Fruit fly (Drosophila melanogaster): Measurements from ENCODE around the gene CG33252.
A peak's percentile ranks its signal among the peaks of the same experiment; 100 is the strongest.

The CG33252 gene

dm6 chrX:16944049-16944532, 47.1 kb upstream of the CG33252 start (continued):
- TF ChIP-seq Nf-YB (GFP tag; optimal IDR thresholded peaks at IDR 0.05) (peak; percentile 55), CG3995 (GFP tag; optimal IDR thresholded peaks at IDR 0.05) (no peak), pb (GFP tag; optimal IDR thresholded peaks at IDR 0.05) (no peak), CG4854 (GFP tag; optimal IDR thresholded peaks at IDR 0.05) (no peak), Usf (GFP tag; optimal IDR thresholded peaks at IDR 0.05) (peak; percentile 9), CG2116 (GFP tag; optimal IDR thresholded peaks at IDR 0.05) (no peak), tgo (GFP tag; IDR thresholded peaks at IDR 0.05) (peak; percentile 49; the same call in 1 of the 3 replicates), Nf-YC (tag; optimal IDR thresholded peaks at IDR 0.05) (peak; percentile 23), pum (GFP tag; optimal IDR thresholded peaks at IDR 0.05) (no peak), gsb-n (tag; optimal IDR thresholded peaks at IDR 0.05) (peak; percentile 24), CG8388 (GFP tag; optimal IDR thresholded peaks at IDR 0.05) (peak; percentile 44), chinmo (GFP tag; IDR thresholded peaks at IDR 0.05; ENCODE audit: partially characterized antibody) (0 out of 4 replicates have a peak, but pooled peaks have one; percentile 19), croc (GFP tag; conservative IDR thresholded peaks at IDR 0.05) (no peak), CG2199 (GFP tag; IDR thresholded peaks at IDR 0.05) (no peak), CG11093 (GFP tag; IDR thresholded peaks at IDR 0.05) (no peak), lbe (GFP tag; optimal IDR thresholded peaks at IDR 0.05) (no peak), Vsx1 (GFP tag; optimal IDR thresholded peaks at IDR 0.05) (peak; percentile 16), CG12659 (GFP tag; optimal IDR thresholded peaks at IDR 0.05) (peak; percentile 71), CG9817 (tag; optimal IDR thresholded peaks at IDR 0.05) (peak; percentile 46), HLHmδ (GFP tag; optimal IDR thresholded peaks at IDR 0.05) (no peak), psq (GFP tag; optimal IDR thresholded peaks at IDR 0.05) (no peak), pzg (GFP tag; optimal IDR thresholded peaks at IDR 0.05) (no peak), CG13287 (GFP tag; IDR thresholded peaks at IDR 0.05; ENCODE audit: partially characterized antibody) (no peak), usp (GFP tag; optimal IDR thresholded peaks at IDR 0.05) (no peak), toy (GFP tag; IDR thresholded peaks at IDR 0.05) (0 out of 2 replicates have a peak, but pooled peaks have one; percentile 34), Hr51 (GFP tag; optimal IDR thresholded peaks at IDR 0.05) (peak in 1 of 2 experiments; percentile 87), fd102C (GFP tag; optimal IDR thresholded peaks at IDR 0.05) (no peak), CG12744 (GFP tag; optimal IDR thresholded peaks at IDR 0.05) (no peak), gro (GFP tag; optimal IDR thresholded peaks at IDR 0.05) (no peak), jigr1 (GFP tag; IDR thresholded peaks at IDR 0.05) (no peak), CG2120 (GFP tag; optimal IDR thresholded peaks at IDR 0.05) (peak; percentile 30), tup (GFP tag; optimal IDR thresholded peaks at IDR 0.05) (no peak), crol (GFP tag; IDR thresholded peaks at IDR 0.05) (peak; percentile 73), hb (GFP tag; IDR thresholded peaks at IDR 0.05; ENCODE audit: partially characterized antibody) (no peak), CG17568 (GFP tag; optimal IDR thresholded peaks at IDR 0.05) (no peak), stc (GFP tag; IDR thresholded peaks at IDR 0.05) (peak; percentile 49; the same call in 1 of the 2 replicates), amos (GFP tag; IDR thresholded peaks at IDR 0.05; ENCODE audit: partially characterized antibody) (no peak), CG8765 (GFP tag; IDR thresholded peaks at IDR 0.05) (no peak), NC2β (GFP tag; optimal IDR thresholded peaks at IDR 0.05) (no peak), crc (GFP tag; optimal IDR thresholded peaks at IDR 0.05) (no peak), scrt (GFP tag; optimal IDR thresholded peaks at IDR 0.05) (peak; percentile 50), ash1 (GFP tag; optimal IDR thresholded peaks at IDR 0.05) (no peak), btn (GFP tag; optimal IDR thresholded peaks at IDR 0.05) (no peak), ind (GFP tag; optimal IDR thresholded peaks at IDR 0.05) (peak; percentile 37), CG7928 (GFP tag; optimal IDR thresholded peaks at IDR 0.05) (no peak), bcd (GFP tag; optimal IDR thresholded peaks at IDR 0.05) (peak; percentile 54), CG8944 (GFP tag; optimal IDR thresholded peaks at IDR 0.05) (no peak), CG16815 (GFP tag; optimal IDR thresholded peaks at IDR 0.05) (peak; percentile 33), unc-4 (GFP tag; IDR thresholded peaks at IDR 0.05; ENCODE audit: partially characterized antibody) (no peak), CG9609 (GFP tag; optimal IDR thresholded peaks at IDR 0.05) (no peak)

All from whole organism, embryonic.